Fruit fly (Drosophila melanogaster): ENCODE data around the gene E2f1.

Gene E2f1

DNA sequence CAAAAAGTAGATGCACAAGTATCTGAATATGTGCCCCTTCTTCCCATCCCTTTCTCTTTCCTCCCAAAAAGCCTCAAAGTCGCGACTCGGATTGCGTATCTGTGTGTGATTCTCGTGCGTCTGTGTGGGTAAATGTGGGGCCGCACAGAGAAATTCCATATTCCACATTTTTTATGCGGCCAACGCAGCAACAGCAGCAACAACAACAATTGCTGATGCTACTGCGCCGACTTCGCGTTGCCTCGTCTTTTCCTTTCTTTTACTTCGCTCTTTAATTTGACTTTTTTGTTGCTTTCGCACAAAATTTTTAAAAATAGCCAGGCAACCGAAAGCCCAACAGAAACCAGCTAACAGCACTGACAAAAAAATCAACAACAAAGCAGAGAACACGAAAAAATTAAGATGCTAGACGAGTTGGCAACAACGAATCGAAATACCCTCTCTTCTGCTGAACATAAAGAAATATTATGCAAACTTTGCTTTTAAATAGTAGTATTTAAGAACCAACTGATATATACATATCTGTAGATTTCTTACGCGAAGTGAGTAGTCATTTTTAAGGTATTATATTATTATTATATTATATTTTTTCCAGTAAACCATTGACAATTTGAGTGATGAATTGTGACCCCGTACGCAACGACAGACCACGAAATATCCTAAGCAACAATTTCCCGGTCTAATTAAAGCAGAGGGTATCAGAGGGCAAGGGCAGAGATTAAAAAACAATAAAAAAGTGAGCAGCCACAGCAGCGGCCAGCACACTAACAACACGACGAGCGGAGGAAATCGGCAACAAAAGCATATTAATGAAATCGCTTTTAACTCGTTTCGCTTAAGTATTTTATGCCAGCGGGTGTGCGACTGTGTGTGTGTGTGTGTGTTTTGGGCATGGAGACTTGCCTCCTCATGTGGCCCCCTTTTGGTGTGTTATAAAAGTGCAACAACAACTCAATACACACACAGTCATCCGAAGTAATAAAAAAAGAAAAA is 3.9 kb downstream of the E2f1 start (continued):
- TF ChIP-seq esn (GFP tag; optimal IDR thresholded peaks at IDR 0.05), result peak; percentile 79
- TF ChIP-seq CG16779 (tag; optimal IDR thresholded peaks at IDR 0.05), result peak; percentile 7
- no peak for TF ChIP-seq CG1621 (tag; optimal IDR thresholded peaks at IDR 0.05)
- peak; percentile 31 for TF ChIP-seq CG11902 (GFP tag; optimal IDR thresholded peaks at IDR 0.05)
- TF ChIP-seq ss (GFP tag; optimal IDR thresholded peaks at IDR 0.05), result peak; percentile 19 to 63
- TF ChIP-seq CG31627 (GFP tag; optimal IDR thresholded peaks at IDR 0.05), result peak; percentile 60
- TF ChIP-seq CG8632 (GFP tag; optimal IDR thresholded peaks at IDR 0.05), result peak; percentile 74
- peak; percentile 54 for TF ChIP-seq Sox102F (GFP tag; optimal IDR thresholded peaks at IDR 0.05)
- peak; percentile 19 for TF ChIP-seq Lpt (GFP tag; optimal IDR thresholded peaks at IDR 0.05)
- no peak for TF ChIP-seq CG11294 (GFP tag; IDR thresholded peaks at IDR 0.05)
- TF ChIP-seq salr (GFP tag; optimal IDR thresholded peaks at IDR 0.05), result peak; percentile 23 to 76
- TF ChIP-seq CG15336 (GFP tag; IDR thresholded peaks at IDR 0.05), result peak; percentile 50; the same call in 1 of the 2 replicates
- peak; percentile 71 for TF ChIP-seq CG6792 (GFP tag; optimal IDR thresholded peaks at IDR 0.05)
- no peak for TF ChIP-seq fd85E (GFP tag; optimal IDR thresholded peaks at IDR 0.05)
- peak; percentile 28 for TF ChIP-seq net (GFP tag; optimal IDR thresholded peaks at IDR 0.05)

dm6 chr3R:21655384-21655783 is 5.3 kb downstream of the E2f1 start:
- no peak for TF ChIP-seq Sox102F (GFP tag; optimal IDR thresholded peaks at IDR 0.05)
- no peak for TF ChIP-seq Lpt (GFP tag; optimal IDR thresholded peaks at IDR 0.05)
- TF ChIP-seq svp (GFP tag), result peak; percentile 58
- no peak for TF ChIP-seq CG6854 (GFP tag; optimal IDR thresholded peaks at IDR 0.05)
- no peak for TF ChIP-seq lz (GFP tag; optimal IDR thresholded peaks at IDR 0.05)
- peak; percentile 18 for TF ChIP-seq CG10669 (GFP tag; optimal IDR thresholded peaks at IDR 0.05)
- TF ChIP-seq CG3032 (tag; optimal IDR thresholded peaks at IDR 0.05), result no peak
- no peak for TF ChIP-seq CG11762 (GFP tag; optimal IDR thresholded peaks at IDR 0.05; ENCODE audit: insufficient read depth)
- no peak for TF ChIP-seq cyc (GFP tag; optimal IDR thresholded peaks at IDR 0.05)
- peak; percentile 45; the same call in 2 of the 3 replicates for TF ChIP-seq CG8119 (GFP tag; IDR thresholded peaks at IDR 0.05)
- TF ChIP-seq Smox (GFP tag; optimal IDR thresholded peaks at IDR 0.05), result peak; percentile 12
- peak; percentile 78 for TF ChIP-seq Eip78C (GFP tag)
- peak; percentile 5 for TF ChIP-seq CG32006 (GFP tag; optimal IDR thresholded peaks at IDR 0.05)
- TF ChIP-seq CG16779 (tag; optimal IDR thresholded peaks at IDR 0.05), result no peak
- TF ChIP-seq CG31627 (GFP tag; optimal IDR thresholded peaks at IDR 0.05), result no peak
- TF ChIP-seq Eip93F (GFP tag; optimal IDR thresholded peaks at IDR 0.05), result no peak
- TF ChIP-seq Eip75B (GFP tag; optimal IDR thresholded peaks at IDR 0.05), result no peak
- TF ChIP-seq CG15336 (GFP tag; IDR thresholded peaks at IDR 0.05), result peak; percentile 68
- TF ChIP-seq Met (GFP tag; optimal IDR thresholded peaks at IDR 0.05), result peak; percentile 19
- TF ChIP-seq dsx (GFP tag; optimal IDR thresholded peaks at IDR 0.05; ENCODE audit: poor library complexity, severe bottlenecking), result no peak
- no peak for TF ChIP-seq dac (GFP tag; optimal IDR thresholded peaks at IDR 0.05)

dm6 chr3R:21654755-21655154 is 5.9 kb downstream of the E2f1 start:
- TF ChIP-seq CG3919 (GFP tag; optimal IDR thresholded peaks at IDR 0.05) (no peak), CG1621 (tag; optimal IDR thresholded peaks at IDR 0.05) (no peak), CG32006 (GFP tag; optimal IDR thresholded peaks at IDR 0.05) (no peak), dac (GFP tag; optimal IDR thresholded peaks at IDR 0.05) (no peak), CG3032 (tag; optimal IDR thresholded peaks at IDR 0.05) (no peak), CG6276 (GFP tag; optimal IDR thresholded peaks at IDR 0.05) (no peak), esn (GFP tag; optimal IDR thresholded peaks at IDR 0.05) (no peak), net (GFP tag; optimal IDR thresholded peaks at IDR 0.05) (no peak), fd59A (GFP tag; optimal IDR thresholded peaks at IDR 0.05) (no peak), CG11294 (GFP tag; IDR thresholded peaks at IDR 0.05) (no peak), CG10631 (GFP tag; optimal IDR thresholded peaks at IDR 0.05) (no peak), CG16779 (tag; optimal IDR thresholded peaks at IDR 0.05) (no peak), Ets96B (tag; optimal IDR thresholded peaks at IDR 0.05) (no peak), CG15336 (GFP tag; IDR thresholded peaks at IDR 0.05) (no peak), ss (GFP tag; optimal IDR thresholded peaks at IDR 0.05) (no peak), vri (GFP tag; optimal IDR thresholded peaks at IDR 0.05) (no peak), CG4318 (GFP tag; optimal IDR thresholded peaks at IDR 0.05) (no peak)

Measured in whole organism, prepupa.